ENCODE assay signal across 3 fruit fly cellular contexts in the genomic region with DNA sequence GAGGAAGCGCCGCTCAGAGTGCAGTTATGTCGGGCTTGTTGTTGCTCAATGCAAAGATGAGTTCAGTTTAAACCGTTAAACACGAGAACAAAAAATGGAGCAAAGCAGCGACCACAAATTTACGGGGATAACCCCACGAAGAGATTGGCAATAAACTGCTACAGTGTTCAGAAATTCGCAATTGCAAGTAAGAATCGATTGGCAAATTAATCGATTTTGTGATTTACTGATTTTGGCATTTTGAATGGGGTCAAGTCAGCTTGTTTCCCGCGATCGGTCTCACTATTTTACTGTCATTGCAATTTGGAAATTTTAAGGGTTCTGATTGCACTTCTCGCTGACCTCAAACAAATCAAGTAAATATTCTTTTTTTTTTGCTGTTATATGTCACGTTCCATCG.
TF ChIP-seq lines count a peak whose summit lies in the region.
"Not testable (repeated sequence)": the region's sequence is repeated elsewhere in the genome, so short reads cannot be mapped to it uniquely, and the experiment has no call there.

Gene CG3176, plus strand, starts transcription at position 221 of the 400 bp plus-strand sequence.

- not testable (repeated sequence) for TF ChIP-seq CTCF in whole organism, embryonic (GFP tag; optimal IDR thresholded peaks at IDR 0.05; lab: Kevin White, UChicago)

TF ChIP-seq in whole organism, embryonic, 481 proteins besides CTCF, POLR2A, EP300 and RAD21:
- TF ChIP-seq Bgb (GFP tag; IDR thresholded peaks at IDR 0.05; lab: Robert Waterston, UW; ENCODE audit: partially characterized antibody) = 0 out of 2 replicates have a peak, but pooled peaks have one; percentile 18
- peak; percentile 44; the same call in 1 of the 2 replicates for TF ChIP-seq MBD-R2 (GFP tag; IDR thresholded peaks at IDR 0.05; lab: Robert Waterston, UW)
- peak; percentile 61 for TF ChIP-seq Dref (GFP tag; IDR thresholded peaks at IDR 0.05; lab: Robert Waterston, UW)
- 0 out of 2 replicates have a peak, but pooled peaks have one; percentile 11 for TF ChIP-seq amos (GFP tag; IDR thresholded peaks at IDR 0.05; lab: Robert Waterston, UW; ENCODE audit: partially characterized antibody)

TF ChIP-seq in whole organism, prepupa, 60 proteins besides CTCF, POLR2A, EP300 and RAD21:
- TF ChIP-seq achi (GFP tag; optimal IDR thresholded peaks at IDR 0.05; lab: Kevin White, UChicago) = peak; percentile 17

TF ChIP-seq in whole organism, wandering third instar larva, 38 proteins besides CTCF, POLR2A, EP300 and RAD21:
- TF ChIP-seq Rel (GFP tag; optimal IDR thresholded peaks at IDR 0.05; lab: Kevin White, UChicago) = not testable (repeated sequence)
- TF ChIP-seq Rel (tag; optimal IDR thresholded peaks at IDR 0.05; lab: Kevin White, UChicago) = peak; percentile 95
- TF ChIP-seq rgr (GFP tag; optimal IDR thresholded peaks at IDR 0.05; lab: Kevin White, UChicago) = peak; percentile 29
